Worm (Caenorhabditis elegans): Measurements from ENCODE around the gene dhhc-5.
A peak's percentile ranks its signal among the peaks of the same experiment; 100 is the strongest.

The dhhc-5 gene

DNA sequence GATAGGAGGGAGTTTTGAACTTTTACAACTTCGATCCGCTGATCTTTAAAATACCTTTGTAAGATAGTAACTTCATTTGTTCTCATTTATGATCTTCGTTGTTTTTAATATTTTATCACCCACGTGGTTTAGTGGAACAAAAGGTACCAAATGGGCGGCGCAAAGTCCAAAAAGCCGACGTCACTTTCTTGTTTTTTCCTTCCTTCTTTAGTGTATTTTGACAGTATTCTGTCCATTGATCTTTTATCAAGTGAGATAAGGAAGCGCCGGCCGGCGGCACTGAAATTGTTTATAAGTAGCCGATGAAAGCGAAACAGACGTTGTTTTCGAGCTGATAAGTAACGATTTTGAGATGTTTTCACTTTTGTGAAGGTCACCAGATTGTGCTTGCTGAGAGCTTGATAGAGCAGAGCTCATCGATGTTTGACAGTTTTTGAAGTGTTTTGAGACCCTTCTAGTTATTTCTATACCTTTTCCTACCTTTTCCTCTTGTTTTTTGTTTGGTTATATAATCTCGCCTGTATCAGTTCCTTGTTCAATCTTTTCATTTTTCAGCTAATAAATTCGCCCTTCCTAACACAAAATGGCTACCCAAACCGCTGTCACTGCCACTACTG, 23.8 kb upstream of the dhhc-5 start, which contains the start of gene K04C2.3 (continued):
- peak; percentile 1 for TF ChIP-seq nhr-28 (tag; optimal IDR thresholded peaks at IDR 0.05)
- TF ChIP-seq nhr-41 (GFP tag; IDR thresholded peaks at IDR 0.05): no peak
- no peak for TF ChIP-seq fkh-10 (GFP tag; optimal IDR thresholded peaks at IDR 0.05)
- TF ChIP-seq nhr-10 (tag; optimal IDR thresholded peaks at IDR 0.05): peak; percentile 23
- TF ChIP-seq ceh-20 (GFP tag; IDR thresholded peaks at IDR 0.05): 0 out of 2 replicates have a peak, but pooled peaks have one; percentile 19
- TF ChIP-seq F37D6.2 (tag; optimal IDR thresholded peaks at IDR 0.05): no peak
- TF ChIP-seq dve-1 (tag; optimal IDR thresholded peaks at IDR 0.05; ENCODE audit: insufficient read depth): peak; percentile 88
- TF ChIP-seq egl-27 (tag; optimal IDR thresholded peaks at IDR 0.05): no peak
- TF ChIP-seq spr-1 (tag; optimal IDR thresholded peaks at IDR 0.05): no peak
- no peak for TF ChIP-seq Y105C5A.15 (GFP tag; IDR thresholded peaks at IDR 0.05)
- TF ChIP-seq zfp-2 (tag; optimal IDR thresholded peaks at IDR 0.05): no peak
- no peak for TF ChIP-seq D1046.2 (GFP tag; IDR thresholded peaks at IDR 0.05)
- TF ChIP-seq hif-1 (tag; optimal IDR thresholded peaks at IDR 0.05): no peak
- no peak for TF ChIP-seq F10B5.3 (tag; optimal IDR thresholded peaks at IDR 0.05)
- TF ChIP-seq ctbp-1 (GFP tag; IDR thresholded peaks at IDR 0.05): no peak
- TF ChIP-seq tag-97 (GFP tag; IDR thresholded peaks at IDR 0.05): no peak
- TF ChIP-seq ceh-82 (tag; optimal IDR thresholded peaks at IDR 0.05): no peak
- no peak for TF ChIP-seq dpl-1 (GFP tag; optimal IDR thresholded peaks at IDR 0.05)
- TF ChIP-seq daf-16 (GFP tag; optimal IDR thresholded peaks at IDR 0.05): no peak
- TF ChIP-seq daf-16 (tag; optimal IDR thresholded peaks at IDR 0.05): peak; percentile 86
- no peak for TF ChIP-seq dmd-8 (GFP tag; IDR thresholded peaks at IDR 0.05)
- no peak for TF ChIP-seq fos-1 (tag; optimal IDR thresholded peaks at IDR 0.05)
- TF ChIP-seq unc-62 (GFP tag; optimal IDR thresholded peaks at IDR 0.05 in 1 of 2): peak in 1 of 2 experiments; percentile 95
- TF ChIP-seq unc-62 (tag; optimal IDR thresholded peaks at IDR 0.05): no peak
- peak in 1 of 2 experiments; percentile 53 for TF ChIP-seq mdl-1 (tag; optimal IDR thresholded peaks at IDR 0.05)

- TF ChIP-seq ctbp-1 (GFP tag; IDR thresholded peaks at IDR 0.05) (peak; percentile 16; the same call in 1 of the 2 replicates), tag-97 (GFP tag; IDR thresholded peaks at IDR 0.05) (no peak), unc-62 (GFP tag; optimal IDR thresholded peaks at IDR 0.05 in 1 of 2) (no peak), unc-62 (tag; optimal IDR thresholded peaks at IDR 0.05) (no peak), aha-1 (tag) (peak; percentile 92), spr-3 (GFP tag; optimal IDR thresholded peaks at IDR 0.05) (no peak), mxl-2 (GFP tag; conservative IDR thresholded peaks at IDR 0.05) (no peak), F44E2.7 (GFP tag; IDR thresholded peaks at IDR 0.05) (no peak), hif-1 (tag; optimal IDR thresholded peaks at IDR 0.05) (peak in 1 of 2 experiments; percentile 90), lin-15B (tag; optimal IDR thresholded peaks at IDR 0.05) (no peak), hlh-11 (tag; optimal IDR thresholded peaks at IDR 0.05) (peak; percentile 6), arid-1 (GFP tag; conservative IDR thresholded peaks at IDR 0.05) (no peak), skn-1 (tag; optimal IDR thresholded peaks at IDR 0.05) (no peak), dmd-9 (GFP tag; IDR thresholded peaks at IDR 0.05) (no peak), ceh-82 (tag; optimal IDR thresholded peaks at IDR 0.05) (no peak), T26A8.4 (GFP tag; IDR thresholded peaks at IDR 0.05) (0 out of 2 replicates have a peak, but pooled peaks have one; percentile 49), mdt-29 (GFP tag; IDR thresholded peaks at IDR 0.05) (no peak), dmd-6 (GFP tag; IDR thresholded peaks at IDR 0.05) (no peak; the same call in 1 of the 2 replicates), mep-1 (tag; optimal IDR thresholded peaks at IDR 0.05) (peak; percentile 36), lsy-2 (tag; optimal IDR thresholded peaks at IDR 0.05) (peak in 1 of 2 experiments; percentile 31), zfp-3 (GFP tag; conservative IDR thresholded peaks at IDR 0.05) (no peak), mxl-3 (GFP tag; optimal IDR thresholded peaks at IDR 0.05) (no peak), nhr-10 (tag; optimal IDR thresholded peaks at IDR 0.05) (no peak), ceh-62 (tag; optimal IDR thresholded peaks at IDR 0.05) (no peak), pqm-1 (tag; optimal IDR thresholded peaks at IDR 0.05) (no peak)
Measured at ce11 chrIII:6871668-6872067, 22.8 kb upstream of the dhhc-5 start.
